Worm (Caenorhabditis elegans) whole organism, young adult: ENCODE results near the gene abt-4.
A peak's percentile ranks its signal among the peaks of the same experiment; 100 is the strongest.

Experiments used
- B0261.1 ChIP-seq: sonication (generic microtip); optimal IDR thresholded peaks from 2 replicates; lab custom pipeline; 2016; ENCODE audit warnings: mild to moderate bottlenecking, missing genetic modification characterization, moderate library complexity, missing compliant biosample characterization
- B0336.3 ChIP-seq: fragments of 200-800 bp; sonication (Bioruptor generic); IDR thresholded peaks from 2 replicates; pipeline ENCODE4 v1.3.6; 2022; ENCODE audit warnings: missing genetic modification characterization, missing compliant biosample characterization
- F52B5.7 ChIP-seq: sonication (generic microtip); optimal IDR thresholded peaks from 2 replicates; lab custom pipeline; 2016; ENCODE audit warnings: mild to moderate bottlenecking, missing genetic modification characterization, missing compliant biosample characterization
- K11D2.4 ChIP-seq: fragments of 200-800 bp; sonication (Bioruptor generic); IDR thresholded peaks from 2 replicates; pipeline ENCODE4 v1.3.6; 2022; ENCODE audit warnings: missing genetic modification reagents, missing genetic modification characterization, missing compliant biosample characterization
- T07F8.4 ChIP-seq: sonication (generic microtip); optimal IDR thresholded peaks from 2 replicates; lab custom pipeline; 2016; ENCODE audit warnings: mild to moderate bottlenecking, missing genetic modification characterization, moderate library complexity, missing compliant biosample characterization
- Y53F4B.3 ChIP-seq: fragments of 200-800 bp; sonication (Bioruptor generic); IDR thresholded peaks from 2 replicates; pipeline ENCODE4 v1.3.6; 2022; ENCODE audit warnings: missing genetic modification reagents, missing genetic modification characterization, missing compliant biosample characterization
- Y79H2A.3 ChIP-seq: fragments of 200-800 bp; sonication (Bioruptor generic); conservative IDR thresholded peaks from 2 replicates; pipeline ENCODE4 v1.3.6; 2022; ENCODE audit warnings: missing genetic modification reagents, missing genetic modification characterization, missing compliant biosample characterization
- akir-1 ChIP-seq: fragments of 200-800 bp; sonication (Bioruptor generic); optimal IDR thresholded peaks from 2 replicates; lab custom pipeline; 2018; ENCODE audit warnings: mild to moderate bottlenecking, missing genetic modification characterization, moderate library complexity, missing compliant biosample characterization
- attf-3 ChIP-seq: fragments of 200-800 bp; sonication (Bioruptor generic); conservative IDR thresholded peaks from 2 replicates; pipeline ENCODE4 v1.3.6; 2022; ENCODE audit warnings: missing genetic modification reagents, missing genetic modification characterization, missing compliant biosample characterization
- bed-2 ChIP-seq: fragments of 200-800 bp; sonication (Bioruptor generic); IDR thresholded peaks from 2 replicates; pipeline ENCODE4 v1.3.6; 2022; ENCODE audit warnings: missing genetic modification reagents, missing genetic modification characterization, missing compliant biosample characterization
- cebp-1 ChIP-seq, 2 experiments: fragments of 200-800 bp in 1 of 2; sonication (Bioruptor generic) in 1 of 2; sonication (generic microtip) in 1 of 2; IDR thresholded peaks in 1 of 2; optimal IDR thresholded peaks in 1 of 2; 2 replicates each; pipeline versions ENCODE4 v1.3.6 to Lab custom; 2017 to 2022; ENCODE audit warnings: missing compliant biosample characterization in 2 of 2, missing genetic modification characterization in 2 of 2, mild to moderate bottlenecking in 1 of 2, missing genetic modification reagents in 1 of 2, moderate library complexity in 1 of 2
- ceh-27 ChIP-seq: fragments of 200-800 bp; sonication (Bioruptor generic); optimal IDR thresholded peaks from 2 replicates; lab custom pipeline; 2018; ENCODE audit warnings: mild to moderate bottlenecking, missing genetic modification characterization, moderate library complexity, missing compliant biosample characterization
- ceh-79 ChIP-seq: sonication (generic microtip); optimal IDR thresholded peaks from 2 replicates; lab custom pipeline; 2017; ENCODE audit warnings: mild to moderate bottlenecking, missing genetic modification characterization, missing compliant biosample characterization
- dox-1 ChIP-seq: fragments of 200-800 bp; sonication (Bioruptor generic); IDR thresholded peaks from 2 replicates; pipeline ENCODE4 v1.3.6; 2022; ENCODE audit warnings: missing genetic modification reagents, missing genetic modification characterization, missing compliant biosample characterization
- dpff-1 ChIP-seq: sonication (generic microtip); optimal IDR thresholded peaks from 2 replicates; lab custom pipeline; 2017; ENCODE audit warnings: mild to moderate bottlenecking, missing genetic modification characterization, missing compliant biosample characterization
- efl-1 ChIP-seq: fragments of 150-350 bp; optimal IDR thresholded peaks from 2 replicates; lab custom pipeline; 2014; ENCODE audit warnings: missing biosample characterization, missing genetic modification reagents, missing genetic modification characterization
- egl-18 ChIP-seq: fragments of 200-800 bp; sonication (Bioruptor generic); IDR thresholded peaks from 2 replicates; pipeline ENCODE4 v1.3.6; 2022; ENCODE audit warnings: missing genetic modification reagents, missing genetic modification characterization, missing compliant biosample characterization
- egrh-3 ChIP-seq: fragments of 200-800 bp; sonication (Bioruptor generic); IDR thresholded peaks from 2 replicates; pipeline ENCODE4 v1.3.6; 2022; ENCODE audit warnings: missing genetic modification reagents, missing genetic modification characterization, missing compliant biosample characterization
- gei-17 ChIP-seq: fragments of 200-800 bp; sonication (Bioruptor generic); optimal IDR thresholded peaks from 2 replicates; lab custom pipeline; 2018; ENCODE audit warnings: mild to moderate bottlenecking, missing genetic modification characterization, missing compliant biosample characterization
- hlh-26 ChIP-seq: fragments of 200-800 bp; sonication (Bioruptor generic); conservative IDR thresholded peaks from 2 replicates; pipeline ENCODE4 v1.3.6; 2022; ENCODE audit warnings: missing genetic modification reagents, missing genetic modification characterization, missing compliant biosample characterization
- hrde-1 ChIP-seq: sonication (generic microtip); optimal IDR thresholded peaks from 2 replicates; lab custom pipeline; 2016; ENCODE audit warnings: missing genetic modification characterization, mild to moderate bottlenecking, missing compliant biosample characterization, moderate library complexity, missing genotype, missing genetic modification reagents, borderline replicate concordance
- let-526 ChIP-seq: fragments of 200-800 bp; sonication (Bioruptor generic); IDR thresholded peaks from 2 replicates; pipeline ENCODE4 v1.3.6; 2022; ENCODE audit warnings: missing genetic modification reagents, missing genetic modification characterization, missing compliant biosample characterization
- lin-54 ChIP-seq: fragments of 200-800 bp; sonication (Bioruptor generic); optimal IDR thresholded peaks from 2 replicates; lab custom pipeline; 2018; ENCODE audit warnings: mild to moderate bottlenecking, missing genetic modification characterization, missing compliant biosample characterization
- lsy-27 ChIP-seq: sonication (generic microtip); optimal IDR thresholded peaks from 2 replicates; lab custom pipeline; 2017; ENCODE audit warnings: missing genetic modification characterization, mild to moderate bottlenecking, missing compliant biosample characterization, antibody characterized with exemption, missing genotype, borderline replicate concordance; ENCODE audit not compliant: insufficient read depth
- madf-3 ChIP-seq: fragments of 200-800 bp; sonication (Bioruptor generic); IDR thresholded peaks from 2 replicates; pipeline ENCODE4 v1.3.6; 2022; ENCODE audit warnings: missing genetic modification reagents, missing genetic modification characterization, missing compliant biosample characterization
- madf-6 ChIP-seq: fragments of 200-800 bp; sonication (Bioruptor generic); IDR thresholded peaks from 2 replicates; pipeline ENCODE4 v1.3.6; 2022; ENCODE audit warnings: missing genetic modification reagents, missing genetic modification characterization, missing compliant biosample characterization
- mes-4 ChIP-seq: sonication (generic microtip); optimal IDR thresholded peaks from 2 replicates; lab custom pipeline; 2016; ENCODE audit warnings: missing genotype, missing genetic modification characterization, missing compliant biosample characterization
- rcor-1 ChIP-seq: fragments of 200-800 bp; sonication (Bioruptor generic); IDR thresholded peaks from 2 replicates; pipeline ENCODE4 v1.3.6; 2022; ENCODE audit warnings: missing genetic modification reagents, missing genetic modification characterization, missing compliant biosample characterization
- rec-8 ChIP-seq, 2 experiments: sonication (generic microtip); optimal IDR thresholded peaks; 2 replicates each; lab custom pipeline; 2016; ENCODE audit warnings: mild to moderate bottlenecking in 2 of 2, missing genetic modification characterization in 2 of 2, missing genetic modification reagents in 2 of 2, missing genotype in 2 of 2, missing biosample characterization in 1 of 2, missing compliant biosample characterization in 1 of 2, moderate library complexity in 1 of 2
- repo-1 ChIP-seq: sonication (generic microtip); optimal IDR thresholded peaks from 2 replicates; lab custom pipeline; 2017; ENCODE audit warnings: mild to moderate bottlenecking, missing genetic modification characterization, missing compliant biosample characterization
- rpc-1 ChIP-seq, 2 experiments: fragments of 150-350 bp in 1 of 2; sonication (generic microtip) in 1 of 2; optimal IDR thresholded peaks; 2 replicates each; lab custom pipeline; 2014 to 2018; ENCODE audit warnings: missing biosample characterization in 1 of 2, missing genetic modification characterization in 1 of 2, missing genetic modification reagents in 1 of 2, missing genotype in 1 of 2
- snpc-1.1 ChIP-seq: sonication (generic microtip); optimal IDR thresholded peaks from 2 replicates; lab custom pipeline; 2017; ENCODE audit warnings: missing genetic modification characterization, mild to moderate bottlenecking, missing compliant biosample characterization, antibody characterized with exemption, moderate library complexity, missing genotype, missing genetic modification reagents; ENCODE audit not compliant: insufficient read depth
- snpc-1.3 ChIP-seq: sonication (generic microtip); optimal IDR thresholded peaks from 2 replicates; lab custom pipeline; 2017; ENCODE audit warnings: missing genetic modification characterization, mild to moderate bottlenecking, missing compliant biosample characterization, antibody characterized with exemption, moderate library complexity, missing genotype, missing genetic modification reagents; ENCODE audit not compliant: insufficient read depth
- snpc-3.4 ChIP-seq: sonication (generic microtip); optimal IDR thresholded peaks from 2 replicates; lab custom pipeline; 2017; ENCODE audit warnings: missing genetic modification characterization, mild to moderate bottlenecking, missing compliant biosample characterization, antibody characterized with exemption, moderate library complexity, missing genotype, missing genetic modification reagents
- snpc-4 ChIP-seq, 5 experiments: fragments of 150-350 bp in 1 of 5; sonication (generic microtip) in 4 of 5; optimal IDR thresholded peaks; 2 replicates each; lab custom pipeline; 2014 to 2018; ENCODE audit warnings: missing genetic modification characterization in 5 of 5, missing biosample characterization in 3 of 5, antibody characterized with exemption in 2 of 5, mild to moderate bottlenecking in 2 of 5, missing compliant biosample characterization in 2 of 5, missing genotype in 2 of 5, moderate library complexity in 2 of 5, missing genetic modification reagents in 1 of 5
- somi-1 ChIP-seq: fragments of 200-800 bp; sonication (Bioruptor generic); optimal IDR thresholded peaks from 2 replicates; lab custom pipeline; 2018; ENCODE audit warnings: mild to moderate bottlenecking, missing genetic modification characterization, missing compliant biosample characterization
- xnd-1 ChIP-seq: sonication (generic microtip); optimal IDR thresholded peaks from 2 replicates; lab custom pipeline; 2016; ENCODE audit warnings: missing genotype, missing genetic modification reagents, missing genetic modification characterization, missing compliant biosample characterization
- zfh-2 ChIP-seq: fragments of 200-800 bp; sonication (Bioruptor generic); conservative IDR thresholded peaks from 2 replicates; pipeline ENCODE4 v1.3.6; 2022; ENCODE audit warnings: missing genetic modification reagents, missing genetic modification characterization, missing compliant biosample characterization
- ztf-18 ChIP-seq: sonication (generic microtip); optimal IDR thresholded peaks from 2 replicates; lab custom pipeline; 2016; ENCODE audit warnings: missing genotype, mild to moderate bottlenecking, missing genetic modification characterization, missing compliant biosample characterization
- ztf-25 ChIP-seq: fragments of 200-800 bp; sonication (Bioruptor generic); IDR thresholded peaks from 2 replicates; pipeline ENCODE4 v1.3.6; 2022; ENCODE audit warnings: missing genetic modification reagents, missing genetic modification characterization, missing compliant biosample characterization

The abt-4 gene

ce11 chrV:304613-305012 lies 25.9 kb downstream of the abt-4 start, which contains the start of gene F33E11.3:
Gene F33E11.3 (minus strand): TSS chrV:304713.
- no peak for TF ChIP-seq egl-18 (GFP tag; lab: Robert Waterston, UW)
- no peak for TF ChIP-seq cebp-1 (GFP tag; IDR thresholded peaks at IDR 0.05; lab: Robert Waterston, UW)
- peak; percentile 71 for TF ChIP-seq cebp-1 (tag; optimal IDR thresholded peaks at IDR 0.05; lab: Kevin White, UChicago)
- no peak for TF ChIP-seq B0336.3 (GFP tag; lab: Robert Waterston, UW)
- TF ChIP-seq, all 124 proteins: peak for 1

- TF ChIP-seq zfh-2 (GFP tag; lab: Robert Waterston, UW): peak; percentile 88
- TF ChIP-seq egrh-3 (GFP tag; lab: Robert Waterston, UW): peak; percentile 71; the same call in 1 of the 2 replicates
- no peak for TF ChIP-seq Y79H2A.3 (GFP tag; lab: Robert Waterston, UW)
Measured at ce11 chrV:303271-303670, 27.3 kb downstream of the abt-4 start.

- no peak for TF ChIP-seq egl-18 (GFP tag; lab: Robert Waterston, UW)
- no peak for TF ChIP-seq snpc-3.4
- no peak for TF ChIP-seq xnd-1 (tag; lab: Kevin White, UChicago)
- no peak for TF ChIP-seq snpc-1.1 (tag; lab: Kevin White, UChicago)
- no peak for TF ChIP-seq lin-54 (GFP tag; lab: Kevin White, UChicago)
- no peak for TF ChIP-seq snpc-1.3 (tag; lab: Kevin White, UChicago)
- TF ChIP-seq K11D2.4: no peak
- TF ChIP-seq gei-17 (GFP tag; lab: Kevin White, UChicago): no peak
- TF ChIP-seq ztf-18 (tag; lab: Kevin White, UChicago): no peak
- no peak for TF ChIP-seq rcor-1 (GFP tag; lab: Robert Waterston, UW)
- TF ChIP-seq T07F8.4 (tag; lab: Kevin White, UChicago): no peak
- TF ChIP-seq ceh-27 (GFP tag; lab: Kevin White, UChicago): no peak
- peak; percentile 43 for TF ChIP-seq F52B5.7
- no peak for TF ChIP-seq repo-1 (tag; lab: Kevin White, UChicago)
- TF ChIP-seq efl-1 (GFP tag; lab: Kevin White, UChicago): no peak
- no peak for TF ChIP-seq dpff-1 (tag; lab: Kevin White, UChicago)
- TF ChIP-seq ztf-25 (GFP tag; lab: Robert Waterston, UW): 0 out of 2 replicates have a peak, but pooled peaks have one; percentile 40
- no peak for TF ChIP-seq let-526
- TF ChIP-seq egrh-3 (GFP tag; lab: Robert Waterston, UW): peak; percentile 77
- TF ChIP-seq hrde-1 (tag; lab: Kevin White, UChicago): no peak
- TF ChIP-seq snpc-4 (GFP tag; optimal IDR thresholded peaks at IDR 0.05; lab: Kevin White, UChicago): no peak
- no peak for TF ChIP-seq snpc-4 (tag; optimal IDR thresholded peaks at IDR 0.05; lab: Kevin White, UChicago)
- 0 out of 2 replicates have a peak, but pooled peaks have one; percentile 20 for TF ChIP-seq madf-3 (GFP tag; lab: Robert Waterston, UW)
- no peak for TF ChIP-seq ceh-79 (tag; lab: Kevin White, UChicago)
- TF ChIP-seq B0261.1 (tag; lab: Kevin White, UChicago): no peak
- TF ChIP-seq zfh-2 (GFP tag; lab: Robert Waterston, UW): peak; percentile 76
- no peak for TF ChIP-seq Y53F4B.3 (GFP tag; lab: Robert Waterston, UW)
- TF ChIP-seq, all 124 proteins: peak for 5
Measured at ce11 chrV:298395-298794, 32.1 kb downstream of the abt-4 start.

ce11 chrV:297424-297991 lies 33.0 kb downstream of the abt-4 start, which contains the start of gene F33E11.2:
Gene F33E11.2 (plus strand): TSS chrV:297947.
- TF ChIP-seq hlh-26 (GFP tag; lab: Robert Waterston, UW) (no peak), akir-1 (GFP tag; lab: Kevin White, UChicago) (no peak), mes-4 (tag; lab: Kevin White, UChicago) (no peak), rpc-1 (optimal IDR thresholded peaks at IDR 0.05; lab: Kevin White, UChicago) (no peak), rpc-1 (tag; optimal IDR thresholded peaks at IDR 0.05; lab: Kevin White, UChicago) (no peak), bed-2 (GFP tag; lab: Robert Waterston, UW) (no peak), rec-8 (tag; optimal IDR thresholded peaks at IDR 0.05; lab: Kevin White, UChicago) (no peak), snpc-3.4 (no peak), somi-1 (GFP tag; lab: Kevin White, UChicago) (no peak), B0261.1 (tag; lab: Kevin White, UChicago) (no peak), dox-1 (GFP tag; lab: Robert Waterston, UW) (no peak), attf-3 (GFP tag; lab: Robert Waterston, UW) (no peak), madf-6 (GFP tag; lab: Robert Waterston, UW) (peak; percentile 71), lsy-27 (tag; lab: Kevin White, UChicago) (no peak)
